Fruit fly (Drosophila melanogaster): ENCODE results near the gene ush.

The ush gene

dm6 chr2L:576559-577184 is 100.7 kb downstream of the ush start, which contains the start of gene Ptth:
TSS of gene Ptth (minus strand) at chr2L:576896.
- TF ChIP-seq kay (GFP tag; ENCODE audit: borderline replicate concordance) (no peak), bab1 (GFP tag; optimal IDR thresholded peaks at IDR 0.05) (peak; percentile 10)

dm6 chr2L:577186-577585 is 101.2 kb downstream of the ush start, which contains the start of gene Pph13:
TSS of gene Pph13 (plus strand) at chr2L:577486.
- TF ChIP-seq CG5204 (GFP tag; optimal IDR thresholded peaks at IDR 0.05) (no peak), toe (GFP tag; optimal IDR thresholded peaks at IDR 0.05) (no peak), bab1 (GFP tag; optimal IDR thresholded peaks at IDR 0.05) (no peak), Hr96 (GFP tag; optimal IDR thresholded peaks at IDR 0.05) (no peak), CG7101 (tag; optimal IDR thresholded peaks at IDR 0.05) (no peak), CG1620 (GFP tag; optimal IDR thresholded peaks at IDR 0.05) (no peak), CG12768 (GFP tag; optimal IDR thresholded peaks at IDR 0.05) (no peak), CG11617 (GFP tag; optimal IDR thresholded peaks at IDR 0.05) (no peak), CG33017 (tag; optimal IDR thresholded peaks at IDR 0.05) (no peak), cic (GFP tag; optimal IDR thresholded peaks at IDR 0.05) (no peak), pad (GFP tag; optimal IDR thresholded peaks at IDR 0.05) (no peak), tj (GFP tag; optimal IDR thresholded peaks at IDR 0.05) (no peak), CG7045 (GFP tag; optimal IDR thresholded peaks at IDR 0.05) (no peak), CG14711 (tag; optimal IDR thresholded peaks at IDR 0.05) (no peak), cnc (optimal IDR thresholded peaks at IDR 0.05) (no peak)

dm6 chr2L:585268-585667 is 109.2 kb downstream of the ush start:
- no peak for TF ChIP-seq bab1 (GFP tag; optimal IDR thresholded peaks at IDR 0.05)
- TF ChIP-seq ovo (GFP tag; optimal IDR thresholded peaks at IDR 0.05): no peak
- TF ChIP-seq CG12768 (GFP tag; optimal IDR thresholded peaks at IDR 0.05): no peak
- no peak for TF ChIP-seq CG14711 (tag; optimal IDR thresholded peaks at IDR 0.05)
- TF ChIP-seq cnc (optimal IDR thresholded peaks at IDR 0.05): no peak
- TF ChIP-seq Mnt (GFP tag; optimal IDR thresholded peaks at IDR 0.05): no peak
- no peak for TF ChIP-seq CG1620 (GFP tag; optimal IDR thresholded peaks at IDR 0.05)
- no peak for TF ChIP-seq Crg-1 (GFP tag; optimal IDR thresholded peaks at IDR 0.05)
- TF ChIP-seq Hr96 (GFP tag; optimal IDR thresholded peaks at IDR 0.05): no peak
- no peak for TF ChIP-seq Clk (GFP tag; optimal IDR thresholded peaks at IDR 0.05)
- TF ChIP-seq CG5204 (GFP tag; optimal IDR thresholded peaks at IDR 0.05): no peak
- no peak for TF ChIP-seq CG11617 (GFP tag; optimal IDR thresholded peaks at IDR 0.05)
- TF ChIP-seq pad (GFP tag; optimal IDR thresholded peaks at IDR 0.05): no peak
- TF ChIP-seq cic (GFP tag; optimal IDR thresholded peaks at IDR 0.05): no peak
- TF ChIP-seq CG7101 (tag; optimal IDR thresholded peaks at IDR 0.05): no peak
- TF ChIP-seq toe (GFP tag; optimal IDR thresholded peaks at IDR 0.05): no peak

Data from whole organism, adult.